Worm (Caenorhabditis elegans) whole organism, late embryonic: ENCODE data around the gene F54D12.8.

ENCODE experiments used
- C08G9.2 ChIP-seq: sonication (generic microtip); optimal IDR thresholded peaks from 2 replicates; lab custom pipeline; 2016; ENCODE audit warnings: mild to moderate bottlenecking, missing genetic modification characterization, moderate library complexity, missing compliant biosample characterization
- K02D7.2 ChIP-seq: sonication (generic microtip); optimal IDR thresholded peaks from 2 replicates; lab custom pipeline; 2017; ENCODE audit warnings: mild to moderate bottlenecking, missing genetic modification characterization, missing compliant biosample characterization
- T23F11.4 ChIP-seq: fragments of 200-800 bp; sonication (Bioruptor generic); optimal IDR thresholded peaks from 2 replicates; lab custom pipeline; 2018; ENCODE audit warnings: mild to moderate bottlenecking, missing genetic modification characterization, missing compliant biosample characterization
- Y22D7AL.16 ChIP-seq: sonication (generic microtip); optimal IDR thresholded peaks from 2 replicates; lab custom pipeline; 2016; ENCODE audit warnings: missing genetic modification characterization, missing compliant biosample characterization
- ahr-1 ChIP-seq: sonication (generic microtip); optimal IDR thresholded peaks from 2 replicates; lab custom pipeline; 2016; ENCODE audit warnings: missing genetic modification characterization, missing compliant biosample characterization
- ama-1 ChIP-seq: fragments of 150-350 bp; optimal IDR thresholded peaks from 2 replicates; lab custom pipeline; 2014
- ceh-18 ChIP-seq: sonication (generic microtip); optimal IDR thresholded peaks from 2 replicates; lab custom pipeline; 2016; ENCODE audit warnings: missing genetic modification characterization, missing compliant biosample characterization
- ceh-19 ChIP-seq: fragments of 200-800 bp; sonication (Bioruptor generic); optimal IDR thresholded peaks from 2 replicates; lab custom pipeline; 2018; ENCODE audit warnings: mild to moderate bottlenecking, missing genetic modification characterization, missing compliant biosample characterization
- ceh-2 ChIP-seq: sonication (generic microtip); optimal IDR thresholded peaks from 2 replicates; lab custom pipeline; 2016; ENCODE audit warnings: missing genotype, missing genetic modification characterization, missing compliant biosample characterization
- ceh-24 ChIP-seq: sonication (generic microtip); optimal IDR thresholded peaks from 2 replicates; lab custom pipeline; 2016; ENCODE audit warnings: mild to moderate bottlenecking, missing genetic modification characterization, missing compliant biosample characterization
- ceh-34 ChIP-seq: sonication (generic microtip); optimal IDR thresholded peaks from 2 replicates; lab custom pipeline; 2016; ENCODE audit warnings: mild to moderate bottlenecking, missing genetic modification characterization, missing compliant biosample characterization
- ceh-45 ChIP-seq: fragments of 200-800 bp; sonication (Bioruptor generic); IDR thresholded peaks from 2 replicates; pipeline ENCODE4 v1.3.6; 2022; ENCODE audit warnings: missing genetic modification reagents, missing genetic modification characterization, missing compliant biosample characterization
- ceh-48 ChIP-seq: sonication (generic microtip); optimal IDR thresholded peaks from 2 replicates; lab custom pipeline; 2016; ENCODE audit warnings: missing genetic modification characterization, inconsistent platforms, missing compliant biosample characterization
- ceh-9 ChIP-seq: sonication (generic microtip); optimal IDR thresholded peaks from 2 replicates; lab custom pipeline; 2016; ENCODE audit warnings: mild to moderate bottlenecking, missing genetic modification characterization, inconsistent platforms, missing compliant biosample characterization
- dve-1 ChIP-seq: sonication (generic microtip); optimal IDR thresholded peaks from 2 replicates; lab custom pipeline; 2017; ENCODE audit warnings: antibody characterized with exemption, mild to moderate bottlenecking, missing genetic modification characterization, missing compliant biosample characterization
- elt-2 ChIP-seq: sonication (generic microtip); optimal IDR thresholded peaks from 2 replicates; lab custom pipeline; 2016; ENCODE audit warnings: missing genetic modification reagents, missing genetic modification characterization, missing compliant biosample characterization
- ets-4 ChIP-seq: sonication (generic microtip); optimal IDR thresholded peaks from 2 replicates; lab custom pipeline; 2016; ENCODE audit warnings: missing genetic modification characterization, missing compliant biosample characterization
- eyg-1 ChIP-seq: sonication (generic microtip); optimal IDR thresholded peaks from 2 replicates; lab custom pipeline; 2016; ENCODE audit warnings: missing genotype, missing genetic modification characterization, missing compliant biosample characterization
- fkh-10 ChIP-seq: fragments of 150-350 bp; optimal IDR thresholded peaks from 2 replicates; lab custom pipeline; 2014; ENCODE audit warnings: missing biosample characterization, missing genetic modification reagents, missing genetic modification characterization
- fkh-6 ChIP-seq: sonication (generic microtip); optimal IDR thresholded peaks from 2 replicates; lab custom pipeline; 2016; ENCODE audit warnings: missing genetic modification characterization, missing compliant biosample characterization
- hlh-15 ChIP-seq: sonication (generic microtip); optimal IDR thresholded peaks from 2 replicates; lab custom pipeline; 2016; ENCODE audit warnings: missing genetic modification characterization, missing compliant biosample characterization
- hlh-30 ChIP-seq: sonication (generic microtip); optimal IDR thresholded peaks from 2 replicates; lab custom pipeline; 2017; ENCODE audit warnings: antibody characterized with exemption, missing genetic modification characterization, missing compliant biosample characterization; ENCODE audit not compliant: insufficient read depth
- hlh-8 ChIP-seq: sonication (generic microtip); optimal IDR thresholded peaks from 2 replicates; lab custom pipeline; 2016; ENCODE audit warnings: missing genotype, missing genetic modification characterization, missing compliant biosample characterization
- lim-6 ChIP-seq: sonication (generic microtip); optimal IDR thresholded peaks from 2 replicates; lab custom pipeline; 2016; ENCODE audit warnings: missing genetic modification characterization, missing compliant biosample characterization
- madf-2 ChIP-seq: sonication (generic microtip); optimal IDR thresholded peaks from 2 replicates; lab custom pipeline; 2017; ENCODE audit warnings: missing genetic modification characterization, missing compliant biosample characterization
- nfya-1 ChIP-seq: sonication (generic microtip); optimal IDR thresholded peaks from 2 replicates; lab custom pipeline; 2017; ENCODE audit warnings: missing genetic modification characterization, mild to moderate bottlenecking, missing compliant biosample characterization, antibody characterized with exemption, moderate library complexity
- nhr-11 ChIP-seq: fragments of 150-350 bp; optimal IDR thresholded peaks from 2 replicates; lab custom pipeline; 2014; ENCODE audit warnings: missing biosample characterization, missing genetic modification characterization
- nhr-232 ChIP-seq: sonication (generic microtip); optimal IDR thresholded peaks from 2 replicates; lab custom pipeline; 2016; ENCODE audit warnings: missing genetic modification characterization, missing compliant biosample characterization
- npax-4 ChIP-seq: sonication (generic microtip); optimal IDR thresholded peaks from 2 replicates; lab custom pipeline; 2016; ENCODE audit warnings: missing genetic modification characterization, missing compliant biosample characterization
- pag-3 ChIP-seq: sonication (generic microtip); optimal IDR thresholded peaks from 2 replicates; lab custom pipeline; 2016; ENCODE audit warnings: missing compliant biosample characterization, missing genetic modification characterization, borderline replicate concordance
- pat-9 ChIP-seq: fragments of 200-800 bp; sonication (Bioruptor generic); optimal IDR thresholded peaks from 2 replicates; lab custom pipeline; 2018; ENCODE audit warnings: mild to moderate bottlenecking, missing genetic modification characterization, moderate library complexity, missing compliant biosample characterization
- pha-4 ChIP-seq: fragments of 150-350 bp; optimal IDR thresholded peaks from 2 replicates; lab custom pipeline; 2018; ENCODE audit warnings: missing biosample characterization, missing genetic modification reagents, missing genetic modification characterization
- ref-2 ChIP-seq: sonication (generic microtip); optimal IDR thresholded peaks from 2 replicates; lab custom pipeline; 2016; ENCODE audit warnings: missing genetic modification characterization, missing compliant biosample characterization
- sdc-2 ChIP-seq: sonication (generic microtip); optimal IDR thresholded peaks from 2 replicates; lab custom pipeline; 2016; ENCODE audit warnings: missing genotype, missing genetic modification characterization, missing compliant biosample characterization
- sox-2 ChIP-seq: fragments of 200-800 bp; sonication (Bioruptor generic); IDR thresholded peaks from 2 replicates; pipeline ENCODE4 v1.3.6; 2022; ENCODE audit warnings: missing genetic modification reagents, missing genetic modification characterization, missing compliant biosample characterization
- syd-9 ChIP-seq: sonication (generic microtip); optimal IDR thresholded peaks from 2 replicates; lab custom pipeline; 2016; ENCODE audit warnings: mild to moderate bottlenecking, missing genetic modification characterization, moderate library complexity, missing compliant biosample characterization
- tbx-7 ChIP-seq: sonication (generic microtip); optimal IDR thresholded peaks from 2 replicates; lab custom pipeline; 2016; ENCODE audit warnings: missing genotype, missing genetic modification characterization, missing compliant biosample characterization
- ttx-3 ChIP-seq: sonication (generic microtip); optimal IDR thresholded peaks from 2 replicates; lab custom pipeline; 2016; ENCODE audit warnings: missing genetic modification reagents, missing genetic modification characterization, missing compliant biosample characterization
- unc-3 ChIP-seq, 2 experiments: fragments of 200-800 bp in 1 of 2; sonication (Bioruptor generic) in 1 of 2; sonication (generic microtip) in 1 of 2; conservative IDR thresholded peaks in 1 of 2; optimal IDR thresholded peaks in 1 of 2; 2 replicates each; pipeline versions ENCODE4 v1.3.6 to Lab custom; 2016 to 2022; ENCODE audit warnings: missing compliant biosample characterization in 2 of 2, missing genetic modification characterization in 2 of 2, missing genetic modification reagents in 1 of 2
- unc-42 ChIP-seq: sonication (generic microtip); optimal IDR thresholded peaks from 2 replicates; lab custom pipeline; 2016; ENCODE audit warnings: missing genotype, missing genetic modification characterization, missing compliant biosample characterization
- unc-86 ChIP-seq: sonication (generic microtip); optimal IDR thresholded peaks from 2 replicates; lab custom pipeline; 2016; ENCODE audit warnings: missing genetic modification characterization, missing compliant biosample characterization

Gene F54D12.8

DNA sequence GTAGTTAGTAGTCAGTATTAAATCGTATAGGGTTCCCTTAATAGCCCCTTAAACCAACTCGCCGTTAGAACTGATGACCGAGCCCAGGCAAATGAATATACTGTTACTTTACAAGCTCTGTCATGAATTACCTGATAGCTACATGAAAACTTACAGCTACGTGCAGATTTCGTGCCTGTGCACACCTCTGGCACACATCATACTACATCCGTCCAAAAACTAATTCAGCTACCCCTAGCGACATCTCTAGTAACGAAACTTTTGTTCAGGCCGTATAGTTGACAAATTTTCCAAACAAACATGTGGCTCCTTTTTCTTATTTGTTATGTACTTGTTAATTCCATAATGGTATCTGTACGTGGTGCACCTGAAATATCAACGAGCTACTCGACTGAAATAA, 2.3 kb upstream of the F54D12.8 start, which contains the start of gene F54D12.1:
TSS of gene F54D12.1 (plus strand) at position 301 of the 400 bp plus-strand sequence.
- TF ChIP-seq fkh-6 (no peak), ceh-48 (tag; lab: Kevin White, UChicago) (no peak), ceh-2 (no peak), pag-3 (tag; lab: Kevin White, UChicago) (no peak), pat-9 (tag; lab: Kevin White, UChicago) (no peak), nfya-1 (tag; lab: Kevin White, UChicago) (no peak), ceh-19 (no peak), ceh-18 (tag; lab: Kevin White, UChicago) (no peak), ama-1 (no peak), npax-4 (tag; lab: Kevin White, UChicago) (no peak), ceh-24 (tag; lab: Kevin White, UChicago) (no peak), syd-9 (tag; lab: Kevin White, UChicago) (no peak), ref-2 (tag; lab: Kevin White, UChicago) (no peak), ceh-45 (GFP tag; lab: Robert Waterston, UW) (no peak), sdc-2 (tag; lab: Kevin White, UChicago) (no peak), eyg-1 (tag; lab: Kevin White, UChicago) (no peak), hlh-15 (tag; lab: Kevin White, UChicago) (no peak), ceh-9 (tag; lab: Kevin White, UChicago) (no peak), hlh-8 (tag; lab: Kevin White, UChicago) (no peak)

DNA sequence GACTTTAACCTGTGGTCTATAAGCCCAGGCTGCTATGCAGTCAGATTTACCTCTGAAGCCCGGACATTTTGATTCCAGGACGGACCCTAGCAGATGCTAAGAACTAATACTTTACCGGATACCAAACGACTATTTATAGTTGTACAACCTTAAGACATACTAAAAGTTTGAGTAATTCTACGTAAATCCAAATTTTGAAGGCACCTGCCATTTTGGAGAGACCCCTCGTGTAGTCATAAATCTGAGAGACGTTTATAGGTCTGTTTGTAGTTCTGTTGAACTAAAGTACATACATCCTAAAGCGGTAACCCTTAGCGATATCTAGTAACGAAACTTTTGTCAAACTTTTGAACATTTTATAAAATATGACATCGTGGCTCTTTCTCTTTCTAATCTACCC, 558 bp upstream of the F54D12.8 start, which contains the start of gene F54D12.2:
TSS of gene F54D12.2 (plus strand) at position 301 of the 400 bp plus-strand sequence.
- no peak for TF ChIP-seq ceh-18 (tag; lab: Kevin White, UChicago)
- TF ChIP-seq madf-2 (tag; lab: Kevin White, UChicago) = no peak
- no peak for TF ChIP-seq ama-1
- no peak for TF ChIP-seq eyg-1 (tag; lab: Kevin White, UChicago)
- TF ChIP-seq ceh-9 (tag; lab: Kevin White, UChicago) = no peak
- TF ChIP-seq ttx-3 (tag; lab: Kevin White, UChicago) = no peak
- TF ChIP-seq ahr-1 (tag; lab: Kevin White, UChicago) = no peak
- no peak for TF ChIP-seq lim-6 (tag; lab: Kevin White, UChicago)
- no peak for TF ChIP-seq ceh-19
- TF ChIP-seq unc-42 (tag; lab: Kevin White, UChicago) = no peak

DNA sequence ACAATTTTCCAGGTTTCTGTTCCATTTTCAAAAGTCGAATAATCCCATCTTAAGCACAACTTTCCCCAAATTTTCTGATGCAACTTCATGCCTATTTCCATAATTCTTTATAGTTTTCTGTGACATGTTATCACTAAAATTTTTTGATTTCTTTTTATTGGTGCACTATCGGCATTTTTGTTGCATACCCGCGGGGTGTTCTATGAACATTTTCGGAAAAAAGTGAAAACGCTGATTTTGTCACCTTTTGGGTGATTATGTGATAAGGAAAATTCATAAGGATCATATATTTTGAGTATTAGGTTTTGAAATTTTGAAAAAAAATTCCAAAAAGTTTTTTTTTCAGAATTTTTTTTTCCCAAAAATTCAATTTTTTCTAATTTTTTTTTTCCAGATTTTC, 11.4 kb downstream of the F54D12.8 start, which contains the start of gene aat-7:
TSS of gene aat-7 (plus strand) at position 393 of the 400 bp plus-strand sequence.
- no peak for TF ChIP-seq K02D7.2 (tag; lab: Kevin White, UChicago)
- no peak for TF ChIP-seq ref-2 (tag; lab: Kevin White, UChicago)
- TF ChIP-seq unc-86 = no peak
- TF ChIP-seq hlh-30 (tag; lab: Kevin White, UChicago) = no peak
- no peak for TF ChIP-seq pag-3 (tag; lab: Kevin White, UChicago)
- TF ChIP-seq unc-3 (GFP tag; conservative IDR thresholded peaks at IDR 0.05; lab: Robert Waterston, UW) = no peak
- no peak for TF ChIP-seq unc-3 (tag; optimal IDR thresholded peaks at IDR 0.05; lab: Kevin White, UChicago)
- no peak for TF ChIP-seq T23F11.4 (GFP tag; lab: Kevin White, UChicago)
- no peak for TF ChIP-seq ceh-2
- no peak for TF ChIP-seq fkh-10 (GFP tag; lab: Kevin White, UChicago)
- no peak for TF ChIP-seq dve-1
- TF ChIP-seq pha-4 (tag; lab: Kevin White, UChicago) = no peak
- TF ChIP-seq pat-9 (tag; lab: Kevin White, UChicago) = no peak
- no peak for TF ChIP-seq C08G9.2 (tag; lab: Kevin White, UChicago)
- TF ChIP-seq ets-4 (tag; lab: Kevin White, UChicago) = no peak
- no peak for TF ChIP-seq sox-2 (GFP tag; lab: Robert Waterston, UW)

DNA sequence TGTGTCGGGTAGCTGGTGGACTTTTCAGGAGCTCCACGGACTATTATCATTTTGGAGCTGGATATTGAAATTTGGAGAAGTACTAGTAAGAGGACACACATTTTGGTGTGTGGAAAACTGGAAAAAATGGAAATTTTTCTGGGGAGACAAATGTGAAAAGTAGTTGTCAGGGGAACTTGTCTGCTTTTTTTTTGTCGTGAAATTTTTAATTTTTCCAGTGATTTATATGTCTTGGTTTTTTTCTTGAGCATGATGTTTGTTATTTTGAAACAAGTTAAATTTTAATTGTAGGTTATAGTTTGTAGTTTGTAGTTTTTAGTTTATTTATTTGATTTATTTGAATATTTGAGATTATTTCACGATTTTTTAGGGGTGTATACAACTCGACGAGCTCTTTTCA, 12.6 kb downstream of the F54D12.8 start, which contains the start of gene F54D12.7:
TSS of gene F54D12.7 (minus strand) at position 101 of the 400 bp plus-strand sequence.
- TF ChIP-seq hlh-30 (tag; lab: Kevin White, UChicago) = no peak
- no peak for TF ChIP-seq tbx-7
- no peak for TF ChIP-seq hlh-8 (tag; lab: Kevin White, UChicago)
- TF ChIP-seq ref-2 (tag; lab: Kevin White, UChicago) = no peak
- TF ChIP-seq nhr-11 (tag; lab: Kevin White, UChicago) = no peak
- TF ChIP-seq ceh-34 (tag; lab: Kevin White, UChicago) = no peak
- no peak for TF ChIP-seq npax-4 (tag; lab: Kevin White, UChicago)
- no peak for TF ChIP-seq ttx-3 (tag; lab: Kevin White, UChicago)
- TF ChIP-seq ceh-24 (tag; lab: Kevin White, UChicago) = no peak
- TF ChIP-seq ceh-18 (tag; lab: Kevin White, UChicago) = no peak
- TF ChIP-seq nhr-232 (tag; lab: Kevin White, UChicago) = no peak
- TF ChIP-seq Y22D7AL.16 (tag; lab: Kevin White, UChicago) = no peak
- TF ChIP-seq ets-4 (tag; lab: Kevin White, UChicago) = no peak
- TF ChIP-seq ceh-45 (GFP tag; lab: Robert Waterston, UW) = no peak
- TF ChIP-seq nfya-1 (tag; lab: Kevin White, UChicago) = no peak
- TF ChIP-seq fkh-10 (GFP tag; lab: Kevin White, UChicago) = no peak
- TF ChIP-seq elt-2 (tag; lab: Kevin White, UChicago) = no peak
